Fruit fly (Drosophila melanogaster): ENCODE results near the gene CG17754.

The CG17754 gene

DNA sequence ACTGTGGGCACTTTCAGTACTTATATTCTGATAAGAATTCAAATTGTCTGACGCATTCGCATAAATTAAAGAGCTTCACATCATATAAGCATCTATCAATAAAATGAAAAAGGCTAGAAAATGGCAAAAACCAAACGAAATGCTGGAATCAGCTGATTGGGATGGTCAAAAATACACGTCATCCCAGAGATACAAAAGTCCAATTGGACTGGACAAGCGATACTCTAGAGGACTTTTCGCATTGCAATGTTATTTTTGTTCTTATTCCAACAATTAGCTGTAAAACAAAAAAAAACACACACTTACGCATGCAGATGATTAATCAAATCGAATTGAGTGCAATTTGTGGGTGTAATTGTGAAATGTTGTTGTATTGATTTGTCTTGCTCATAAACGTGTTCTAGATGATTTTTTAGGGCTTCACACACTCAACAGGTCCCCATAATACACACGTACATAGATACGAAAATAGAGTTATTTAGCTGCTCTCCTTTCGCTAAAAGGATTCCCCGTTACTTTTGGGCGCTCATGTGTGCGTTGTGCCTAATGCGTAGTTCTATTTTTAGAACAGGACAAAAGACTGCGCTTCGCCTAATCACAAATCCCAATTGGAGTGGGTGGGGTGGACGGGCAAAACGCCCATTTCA lies 31.9 kb downstream of the CG17754 start:
- TF ChIP-seq CG14655 (GFP tag; optimal IDR thresholded peaks at IDR 0.05): no peak
- TF ChIP-seq Snoo (tag; optimal IDR thresholded peaks at IDR 0.05): no peak
- TF ChIP-seq CG13204 (GFP tag; optimal IDR thresholded peaks at IDR 0.05): no peak
- TF ChIP-seq Pif1B (GFP tag; optimal IDR thresholded peaks at IDR 0.05): no peak
- no peak for TF ChIP-seq CG4496 (GFP tag; IDR thresholded peaks at IDR 0.05)
- no peak for TF ChIP-seq CG8159 (tag; optimal IDR thresholded peaks at IDR 0.05)

DNA sequence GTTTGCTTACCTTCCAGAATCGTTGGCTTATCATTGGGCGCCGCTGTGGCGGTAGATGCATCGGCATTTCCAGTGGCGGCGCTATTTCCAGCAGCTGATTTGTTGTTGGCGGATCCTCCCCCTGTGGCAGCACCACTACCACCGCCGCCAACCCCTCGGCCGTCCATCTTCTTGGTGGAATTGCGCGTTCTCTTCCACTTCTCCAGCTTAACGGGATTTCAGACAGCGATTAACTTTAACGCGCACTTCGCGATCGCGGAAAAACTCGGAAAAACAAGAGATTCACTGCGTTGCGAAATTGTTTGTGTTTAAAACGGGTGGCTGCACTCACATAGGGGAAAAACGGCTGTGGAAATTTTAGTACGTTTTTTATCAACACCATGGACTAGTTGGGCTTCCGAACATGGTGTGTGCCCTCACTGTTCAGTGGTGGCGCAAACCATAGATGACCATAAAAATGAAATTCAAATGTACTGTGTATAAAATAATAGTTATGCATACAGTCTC lies 32.6 kb downstream of the CG17754 start, which contains the start of gene c11.1:
TSS of gene c11.1 (minus strand) at position 335 of the 507 bp plus-strand sequence.
- TF ChIP-seq CG14655 (GFP tag; optimal IDR thresholded peaks at IDR 0.05) (no peak), CG4496 (GFP tag; IDR thresholded peaks at IDR 0.05) (peak; percentile 49; the same call in 1 of the 3 replicates), CG32121 (GFP tag; IDR thresholded peaks at IDR 0.05) (peak; percentile 50; the same call in 1 of the 2 replicates), gl (tag; optimal IDR thresholded peaks at IDR 0.05) (no peak), fd96Ca (GFP tag; IDR thresholded peaks at IDR 0.05) (no peak), CG8159 (tag; optimal IDR thresholded peaks at IDR 0.05) (no peak), CG9948 (tag; optimal IDR thresholded peaks at IDR 0.05) (no peak), CG15710 (tag; optimal IDR thresholded peaks at IDR 0.05) (no peak), Pif1B (GFP tag; optimal IDR thresholded peaks at IDR 0.05) (no peak), CG10348 (GFP tag; IDR thresholded peaks at IDR 0.05) (no peak), CG13204 (GFP tag; optimal IDR thresholded peaks at IDR 0.05) (no peak), CG17806 (tag; optimal IDR thresholded peaks at IDR 0.05) (no peak), Snoo (tag; optimal IDR thresholded peaks at IDR 0.05) (no peak)

DNA sequence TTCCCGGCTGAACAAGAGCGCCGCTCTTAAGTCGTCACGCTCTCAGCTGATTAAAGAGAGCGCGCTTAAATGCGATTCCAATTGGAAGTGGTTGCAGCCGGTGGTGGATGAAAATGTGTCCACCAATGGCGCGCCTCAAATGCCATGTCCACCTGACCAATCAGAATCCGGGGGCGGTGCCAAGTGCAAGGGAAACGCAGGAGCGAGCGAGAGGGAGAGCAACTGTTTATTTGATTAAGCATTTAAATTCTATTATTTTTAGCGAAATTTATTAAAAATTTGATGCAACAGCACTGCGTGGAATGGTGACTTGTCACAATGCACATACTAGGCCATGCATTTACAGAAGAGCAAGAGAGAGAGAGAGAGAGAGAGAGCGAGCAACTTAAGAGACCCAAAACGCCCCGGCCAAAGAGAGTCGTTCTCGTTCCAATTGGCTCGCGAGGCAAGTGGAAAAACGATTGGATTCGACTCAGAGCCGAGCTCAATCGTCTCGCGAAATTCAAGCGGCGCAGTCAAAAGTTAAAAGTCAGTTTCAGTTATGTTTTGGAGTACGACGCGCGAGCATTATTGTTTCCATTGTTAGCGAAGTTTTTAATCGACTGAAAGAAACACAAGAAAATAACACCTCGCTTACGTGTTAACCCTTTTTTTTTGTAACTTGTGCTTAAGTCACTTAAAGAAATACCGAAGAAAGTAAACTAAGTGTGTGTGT lies 34.0 kb downstream of the CG17754 start, which contains the start of gene lz:
TSS of gene lz (plus strand) at position 626 of the 715 bp plus-strand sequence.
- no peak for TF ChIP-seq CG9948 (tag; optimal IDR thresholded peaks at IDR 0.05)
- TF ChIP-seq CG12605 (GFP tag; IDR thresholded peaks at IDR 0.05): peak; percentile 28; the same call in 1 of the 2 replicates

DNA sequence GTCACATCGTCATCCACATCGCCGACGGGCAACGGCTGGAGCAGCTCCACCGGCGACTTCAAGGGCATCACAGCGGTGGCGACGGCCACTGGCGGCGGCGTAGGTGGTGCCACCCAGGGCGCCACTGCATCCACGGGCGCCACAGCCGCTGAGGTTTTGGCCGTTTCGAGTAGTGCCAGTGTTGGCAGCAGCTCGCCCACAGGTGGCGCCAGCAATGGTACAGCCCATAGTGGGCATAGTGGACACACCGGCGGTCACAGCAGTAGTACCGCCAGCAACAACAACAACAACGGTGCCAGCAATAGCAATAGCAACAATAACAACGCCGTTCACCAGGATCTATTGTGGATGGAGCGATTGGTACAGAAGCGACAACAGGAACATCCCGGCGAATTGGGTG lies 36.2 kb downstream of the CG17754 start:
- TF ChIP-seq CG10348 (GFP tag; IDR thresholded peaks at IDR 0.05) (no peak), fd96Ca (GFP tag; IDR thresholded peaks at IDR 0.05) (no peak), CG12605 (GFP tag; IDR thresholded peaks at IDR 0.05) (no peak), rn (GFP tag; IDR thresholded peaks at IDR 0.05) (no peak), Pif1A (GFP tag; optimal IDR thresholded peaks at IDR 0.05) (no peak), CG8159 (tag; optimal IDR thresholded peaks at IDR 0.05) (no peak), EcR (GFP tag; optimal IDR thresholded peaks at IDR 0.05) (no peak), CG9948 (tag; optimal IDR thresholded peaks at IDR 0.05) (no peak), CG17806 (tag; optimal IDR thresholded peaks at IDR 0.05) (no peak), D1 (tag; optimal IDR thresholded peaks at IDR 0.05) (no peak), CG13204 (GFP tag; optimal IDR thresholded peaks at IDR 0.05) (no peak), CG14655 (GFP tag; optimal IDR thresholded peaks at IDR 0.05) (no peak), CG32121 (GFP tag; IDR thresholded peaks at IDR 0.05) (no peak), Pif1B (GFP tag; optimal IDR thresholded peaks at IDR 0.05) (no peak), gl (tag; optimal IDR thresholded peaks at IDR 0.05) (no peak), CG15710 (tag; optimal IDR thresholded peaks at IDR 0.05) (no peak), Ets98B (GFP tag; IDR thresholded peaks at IDR 0.05) (no peak), CG4496 (GFP tag; IDR thresholded peaks at IDR 0.05) (no peak), Snoo (tag; optimal IDR thresholded peaks at IDR 0.05) (no peak), CG8301 (tag; optimal IDR thresholded peaks at IDR 0.05) (no peak)

DNA sequence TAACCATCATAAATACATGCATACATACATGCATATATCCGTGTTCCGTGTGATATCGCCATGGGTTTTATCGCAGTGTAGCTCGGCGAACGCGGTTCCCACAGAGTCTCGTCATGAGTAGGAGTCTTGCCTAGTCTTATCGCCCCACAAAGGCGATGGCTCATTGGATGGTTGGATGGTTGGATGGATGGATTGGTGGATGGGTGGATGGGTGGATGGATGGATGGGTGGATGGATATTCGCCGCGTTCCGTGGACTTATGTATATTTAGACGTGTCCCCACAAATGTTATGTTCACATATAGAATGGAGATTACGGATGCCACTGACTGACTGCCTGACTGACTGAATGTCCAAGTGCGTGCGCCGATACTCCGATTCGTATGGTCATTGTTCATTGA lies 41.0 kb downstream of the CG17754 start:
- no peak for TF ChIP-seq CG9948 (tag; optimal IDR thresholded peaks at IDR 0.05)
- TF ChIP-seq CG8301 (tag; optimal IDR thresholded peaks at IDR 0.05): no peak
- no peak for TF ChIP-seq Pif1A (GFP tag; optimal IDR thresholded peaks at IDR 0.05)
- TF ChIP-seq CG14655 (GFP tag; optimal IDR thresholded peaks at IDR 0.05): no peak
- TF ChIP-seq CG15710 (tag; optimal IDR thresholded peaks at IDR 0.05): no peak
- no peak for TF ChIP-seq CG32121 (GFP tag; IDR thresholded peaks at IDR 0.05)
- TF ChIP-seq CG17806 (tag; optimal IDR thresholded peaks at IDR 0.05): no peak
- TF ChIP-seq EcR (GFP tag; optimal IDR thresholded peaks at IDR 0.05): no peak
- TF ChIP-seq CG13204 (GFP tag; optimal IDR thresholded peaks at IDR 0.05): no peak
- no peak for TF ChIP-seq Snoo (tag; optimal IDR thresholded peaks at IDR 0.05)
- no peak for TF ChIP-seq Pif1B (GFP tag; optimal IDR thresholded peaks at IDR 0.05)
- TF ChIP-seq CG34367 (tag; optimal IDR thresholded peaks at IDR 0.05): no peak
- no peak for TF ChIP-seq Ets98B (GFP tag; IDR thresholded peaks at IDR 0.05)
- TF ChIP-seq CG12605 (GFP tag; IDR thresholded peaks at IDR 0.05): no peak
- no peak for TF ChIP-seq CG4496 (GFP tag; IDR thresholded peaks at IDR 0.05)
- no peak for TF ChIP-seq D1 (tag; optimal IDR thresholded peaks at IDR 0.05)
- TF ChIP-seq CG10348 (GFP tag; IDR thresholded peaks at IDR 0.05): no peak

DNA sequence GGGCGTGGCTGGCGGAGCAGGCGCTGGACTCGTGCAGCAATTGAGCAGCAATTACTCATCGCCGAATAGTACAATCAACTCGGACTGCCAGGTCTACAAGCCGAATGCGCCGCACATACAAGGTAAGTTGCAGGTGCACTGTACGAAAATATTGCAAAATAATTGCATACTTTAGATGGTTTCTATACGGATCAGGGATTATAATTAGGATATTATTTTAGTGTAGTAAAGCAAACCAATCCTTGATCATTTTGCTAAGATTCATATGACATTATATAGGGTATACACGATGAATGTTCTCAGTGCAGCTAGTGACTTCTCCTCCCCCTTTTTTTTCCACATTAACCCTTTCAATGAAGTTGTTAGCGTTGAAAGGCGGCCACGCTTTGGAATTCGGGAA lies 45.3 kb downstream of the CG17754 start:
- TF ChIP-seq CG17806 (tag; optimal IDR thresholded peaks at IDR 0.05) (peak; percentile 6), CG15710 (tag; optimal IDR thresholded peaks at IDR 0.05) (peak; percentile 15), Ets98B (GFP tag; IDR thresholded peaks at IDR 0.05) (no peak), CG8159 (tag; optimal IDR thresholded peaks at IDR 0.05) (peak; percentile 35), CG14655 (GFP tag; optimal IDR thresholded peaks at IDR 0.05) (peak; percentile 4), CG13204 (GFP tag; optimal IDR thresholded peaks at IDR 0.05) (no peak), CG10348 (GFP tag; IDR thresholded peaks at IDR 0.05) (no peak), CG8301 (tag; optimal IDR thresholded peaks at IDR 0.05) (no peak), Snoo (tag; optimal IDR thresholded peaks at IDR 0.05) (no peak), fd96Ca (GFP tag; IDR thresholded peaks at IDR 0.05) (no peak), Pif1A (GFP tag; optimal IDR thresholded peaks at IDR 0.05) (no peak), Pif1B (GFP tag; optimal IDR thresholded peaks at IDR 0.05) (no peak), rn (GFP tag; IDR thresholded peaks at IDR 0.05) (no peak), CG4496 (GFP tag; IDR thresholded peaks at IDR 0.05) (no peak), CG32121 (GFP tag; IDR thresholded peaks at IDR 0.05) (no peak), EcR (GFP tag; optimal IDR thresholded peaks at IDR 0.05) (no peak)
